Worm (Caenorhabditis elegans) whole organism, mixed stage, embryonic: ENCODE measurements around the gene dnj-16.

ENCODE experiments used
- M03D4.4 ChIP-seq: sonication (generic microtip); optimal IDR thresholded peaks from 2 replicates; lab custom pipeline; 2017; ENCODE audit warnings: mild to moderate bottlenecking, missing genetic modification characterization, missing compliant biosample characterization
- bed-3 ChIP-seq: fragments of 200-800 bp; sonication (Bioruptor generic); optimal IDR thresholded peaks from 3 replicates; lab custom pipeline; 2018; ENCODE audit warnings: mild to moderate bottlenecking, missing genetic modification characterization, moderate library complexity, missing compliant biosample characterization
- blmp-1 ChIP-seq: fragments of 150-350 bp; optimal IDR thresholded peaks from 2 replicates; lab custom pipeline; 2014; ENCODE audit warnings: missing biosample characterization, missing genetic modification characterization
- ceh-39 ChIP-seq: fragments of 150-350 bp; optimal IDR thresholded peaks from 2 replicates; lab custom pipeline; 2014; ENCODE audit warnings: missing biosample characterization, missing genetic modification characterization
- ceh-43 ChIP-seq: fragments of 200-800 bp; sonication (Bioruptor generic); optimal IDR thresholded peaks from 2 replicates; lab custom pipeline; 2018; ENCODE audit warnings: mild to moderate bottlenecking, missing genetic modification characterization, moderate library complexity, missing compliant biosample characterization
- ceh-83 ChIP-seq: fragments of 200-800 bp; sonication (Bioruptor generic); optimal IDR thresholded peaks from 2 replicates; lab custom pipeline; 2018; ENCODE audit warnings: mild to moderate bottlenecking, missing genetic modification characterization, missing compliant biosample characterization
- ces-1 ChIP-seq: fragments of 150-350 bp; optimal IDR thresholded peaks from 2 replicates; lab custom pipeline; 2014; ENCODE audit warnings: missing biosample characterization, missing genetic modification reagents, missing genetic modification characterization
- cnd-1 ChIP-seq: fragments of 200-800 bp; sonication (Bioruptor generic); optimal IDR thresholded peaks from 2 replicates; lab custom pipeline; 2018; ENCODE audit warnings: mild to moderate bottlenecking, missing genetic modification characterization, missing compliant biosample characterization
- drap-1 ChIP-seq: fragments of 200-800 bp; sonication (Bioruptor generic); optimal IDR thresholded peaks from 3 replicates; lab custom pipeline; 2018; ENCODE audit warnings: mild to moderate bottlenecking, missing genetic modification characterization, missing compliant biosample characterization
- elt-1 ChIP-seq: sonication (generic microtip); optimal IDR thresholded peaks from 2 replicates; lab custom pipeline; 2017; ENCODE audit warnings: missing genetic modification characterization, mild to moderate bottlenecking, missing compliant biosample characterization, antibody characterized with exemption, moderate library complexity, borderline replicate concordance; ENCODE audit not compliant: insufficient read depth
- elt-3 ChIP-seq: fragments of 150-350 bp; optimal IDR thresholded peaks from 2 replicates; lab custom pipeline; 2014; ENCODE audit warnings: missing biosample characterization, missing genetic modification characterization
- ham-2 ChIP-seq: fragments of 200-800 bp; sonication (Bioruptor generic); optimal IDR thresholded peaks from 2 replicates; lab custom pipeline; 2018; ENCODE audit warnings: mild to moderate bottlenecking, missing genetic modification characterization, missing compliant biosample characterization
- hlh-1 ChIP-seq: fragments of 150-350 bp; optimal IDR thresholded peaks from 2 replicates; lab custom pipeline; 2014; ENCODE audit warnings: missing biosample characterization, missing genetic modification reagents, missing genetic modification characterization
- lin-13 ChIP-seq: fragments of 150-350 bp; optimal IDR thresholded peaks from 2 replicates; lab custom pipeline; 2014; ENCODE audit warnings: missing biosample characterization, missing genetic modification characterization
- lin-32 ChIP-seq: fragments of 200-800 bp; sonication (Bioruptor generic); optimal IDR thresholded peaks from 2 replicates; lab custom pipeline; 2018; ENCODE audit warnings: mild to moderate bottlenecking, missing genetic modification characterization, missing compliant biosample characterization
- lsy-2 ChIP-seq: fragments of 150-350 bp; optimal IDR thresholded peaks from 2 replicates; lab custom pipeline; 2014; ENCODE audit warnings: missing biosample characterization, missing genetic modification characterization
- mab-5 ChIP-seq: fragments of 150-350 bp; optimal IDR thresholded peaks from 2 replicates; lab custom pipeline; 2014; ENCODE audit warnings: missing biosample characterization, missing genetic modification characterization
- mep-1 ChIP-seq: fragments of 150-350 bp; optimal IDR thresholded peaks from 2 replicates; lab custom pipeline; 2017; ENCODE audit warnings: missing biosample characterization, missing genetic modification reagents, missing genetic modification characterization, inconsistent platforms
- mls-2 ChIP-seq: sonication (generic microtip); optimal IDR thresholded peaks from 2 replicates; lab custom pipeline; 2016; ENCODE audit warnings: mild to moderate bottlenecking, missing genetic modification characterization, moderate library complexity, missing compliant biosample characterization
- nhr-12 ChIP-seq: fragments of 150-350 bp; optimal IDR thresholded peaks from 2 replicates; lab custom pipeline; 2014; ENCODE audit warnings: missing biosample characterization, missing genetic modification characterization
- nhr-2 ChIP-seq: fragments of 150-350 bp; optimal IDR thresholded peaks from 2 replicates; lab custom pipeline; 2014; ENCODE audit warnings: missing biosample characterization, missing genetic modification characterization
- nhr-237 ChIP-seq: fragments of 150-350 bp; optimal IDR thresholded peaks from 2 replicates; lab custom pipeline; 2014; ENCODE audit warnings: missing biosample characterization, missing genetic modification characterization
- nhr-28 ChIP-seq: fragments of 150-350 bp; optimal IDR thresholded peaks from 2 replicates; lab custom pipeline; 2014; ENCODE audit warnings: missing biosample characterization, missing genetic modification characterization
- nhr-76 ChIP-seq: sonication (generic microtip); optimal IDR thresholded peaks from 2 replicates; lab custom pipeline; 2017; ENCODE audit warnings: missing biosample characterization, missing genetic modification characterization
- pha-4 ChIP-seq: fragments of 150-350 bp; optimal IDR thresholded peaks from 2 replicates; lab custom pipeline; 2018; ENCODE audit warnings: missing biosample characterization, missing genetic modification reagents, missing genetic modification characterization
- sem-2 ChIP-seq: fragments of 200-800 bp; sonication (Bioruptor generic); optimal IDR thresholded peaks from 2 replicates; lab custom pipeline; 2018; ENCODE audit warnings: mild to moderate bottlenecking, missing genetic modification characterization, missing compliant biosample characterization
- snpc-4 ChIP-seq: fragments of 150-350 bp; optimal IDR thresholded peaks from 2 replicates; lab custom pipeline; 2014; ENCODE audit warnings: missing biosample characterization, missing genetic modification characterization
- sptf-1 ChIP-seq: sonication (generic microtip); optimal IDR thresholded peaks from 2 replicates; lab custom pipeline; 2017; ENCODE audit warnings: mild to moderate bottlenecking, missing genetic modification characterization, moderate library complexity, missing compliant biosample characterization
- unc-120 ChIP-seq: sonication (generic microtip); optimal IDR thresholded peaks from 2 replicates; lab custom pipeline; 2017; ENCODE audit warnings: missing genetic modification characterization, missing compliant biosample characterization; ENCODE audit not compliant: poor library complexity, severe bottlenecking
- unc-39 ChIP-seq: fragments of 150-350 bp; optimal IDR thresholded peaks from 2 replicates; lab custom pipeline; 2014; ENCODE audit warnings: missing biosample characterization, missing genetic modification characterization
- unc-62 ChIP-seq: fragments of 150-350 bp; optimal IDR thresholded peaks from 2 replicates; lab custom pipeline; 2014; ENCODE audit warnings: missing biosample characterization, missing genetic modification reagents, missing genetic modification characterization
- zip-8 ChIP-seq: fragments of 150-350 bp; optimal IDR thresholded peaks from 2 replicates; lab custom pipeline; 2014; ENCODE audit warnings: missing biosample characterization, missing genetic modification characterization
- ztf-11 ChIP-seq: fragments of 150-350 bp; optimal IDR thresholded peaks from 2 replicates; lab custom pipeline; 2014; ENCODE audit warnings: missing biosample characterization, missing genetic modification characterization

The dnj-16 gene

ce11 chrIII:4191091-4191638 lies at the start of gene dnj-16:
dnj-16 (plus strand) TSS chrIII:4191141.
- no peak for TF ChIP-seq ceh-43 (GFP tag; lab: Kevin White, UChicago)
- no peak for TF ChIP-seq M03D4.4 (tag; lab: Kevin White, UChicago)
- no peak for TF ChIP-seq nhr-76
- no peak for TF ChIP-seq snpc-4 (tag; lab: Kevin White, UChicago)
- peak; percentile 1 for TF ChIP-seq nhr-237 (tag; lab: Kevin White, UChicago)
- no peak for TF ChIP-seq mls-2
- TF ChIP-seq unc-120 (tag; lab: Kevin White, UChicago) = no peak
- TF ChIP-seq mab-5 (tag; lab: Kevin White, UChicago) = no peak
- no peak for TF ChIP-seq unc-39 (tag; lab: Kevin White, UChicago)
- TF ChIP-seq lin-32 (GFP tag; lab: Kevin White, UChicago) = no peak
- TF ChIP-seq lsy-2 = peak; percentile 11
- TF ChIP-seq ces-1 (GFP tag; lab: Kevin White, UChicago) = peak; percentile 83
- no peak for TF ChIP-seq hlh-1 (tag; lab: Kevin White, UChicago)
- peak; percentile 19 for TF ChIP-seq mep-1
- no peak for TF ChIP-seq sptf-1 (tag; lab: Kevin White, UChicago)
- TF ChIP-seq bed-3 (GFP tag; lab: Kevin White, UChicago) = no peak
- TF ChIP-seq cnd-1 = no peak

DNA sequence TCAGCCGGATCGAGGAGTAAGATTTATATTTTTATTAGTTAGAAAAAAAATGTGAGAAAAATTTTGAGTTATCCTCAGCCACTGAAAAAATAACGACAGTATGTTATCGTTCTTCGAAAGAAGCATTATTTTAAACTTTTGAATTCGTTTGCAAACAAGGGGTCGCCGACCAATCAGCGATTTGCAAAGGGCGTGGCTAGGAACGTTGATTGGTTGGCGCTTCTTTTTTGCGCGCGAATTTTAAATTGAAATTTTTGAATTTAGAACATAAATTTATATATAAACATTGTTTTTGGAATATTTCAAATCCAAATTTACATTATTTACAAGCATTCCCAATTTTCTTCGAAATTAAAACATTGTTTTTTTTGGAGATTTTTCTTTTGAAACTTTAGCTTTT lies 47.8 kb upstream of the dnj-16 start:
- TF ChIP-seq ham-2 (GFP tag; lab: Kevin White, UChicago) (no peak), unc-120 (tag; lab: Kevin White, UChicago) (no peak), M03D4.4 (tag; lab: Kevin White, UChicago) (no peak)

ce11 chrIII:4150919-4151318 lies 40.0 kb upstream of the dnj-16 start:
- TF ChIP-seq cnd-1 (no peak), sem-2 (no peak), nhr-2 (tag; lab: Kevin White, UChicago) (no peak), ham-2 (GFP tag; lab: Kevin White, UChicago) (no peak), nhr-237 (tag; lab: Kevin White, UChicago) (peak; percentile 26), ztf-11 (tag; lab: Kevin White, UChicago) (no peak), ceh-43 (GFP tag; lab: Kevin White, UChicago) (no peak), drap-1 (GFP tag; lab: Kevin White, UChicago) (peak; percentile 3), nhr-76 (no peak), unc-62 (GFP tag; lab: Kevin White, UChicago) (no peak), lin-13 (tag; lab: Kevin White, UChicago) (no peak), nhr-28 (tag; lab: Kevin White, UChicago) (no peak), hlh-1 (tag; lab: Kevin White, UChicago) (no peak), elt-3 (tag; lab: Kevin White, UChicago) (no peak), bed-3 (GFP tag; lab: Kevin White, UChicago) (no peak), sptf-1 (tag; lab: Kevin White, UChicago) (no peak), ceh-39 (peak; percentile 25), elt-1 (tag; lab: Kevin White, UChicago) (no peak), pha-4 (tag; lab: Kevin White, UChicago) (no peak), unc-120 (tag; lab: Kevin White, UChicago) (no peak), mep-1 (peak; percentile 68), ces-1 (GFP tag; lab: Kevin White, UChicago) (no peak), zip-8 (no peak), snpc-4 (tag; lab: Kevin White, UChicago) (no peak), nhr-12 (no peak), lsy-2 (peak; percentile 97)

DNA sequence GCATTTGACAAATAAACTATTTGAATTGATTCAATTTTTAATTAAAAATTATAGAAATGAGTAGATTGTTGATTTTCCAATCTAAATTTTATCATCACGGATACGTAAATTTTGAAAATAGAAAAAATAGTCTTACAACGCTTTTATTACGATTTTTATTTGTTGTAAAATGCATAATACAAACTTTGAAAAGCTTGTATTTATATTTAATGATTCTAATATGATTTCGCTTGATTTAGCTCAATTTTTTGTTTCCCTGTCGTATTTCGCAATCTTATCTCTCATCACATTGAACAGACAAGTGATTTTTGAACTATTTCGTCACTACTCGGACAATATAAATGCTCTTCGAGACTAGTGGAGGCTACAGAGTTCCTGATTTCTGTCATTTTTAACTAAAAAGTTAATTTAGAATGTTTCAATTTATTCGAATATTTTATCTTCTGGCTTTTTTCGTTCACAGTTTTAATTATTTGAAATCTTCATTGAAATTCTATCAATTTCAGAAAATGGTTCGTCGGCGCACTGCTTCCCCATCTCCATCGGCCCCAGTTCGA lies 39.3 kb upstream of the dnj-16 start, which contains the start of the genes wht-3 and har-1:
Gene wht-3, minus strand, starts transcription at position 51 of the 557 bp plus-strand sequence.
Gene har-1, plus strand, starts transcription at position 507 of the 557 bp plus-strand sequence.
- no peak for TF ChIP-seq cnd-1
- TF ChIP-seq ceh-83 (GFP tag; lab: Kevin White, UChicago) = no peak
- TF ChIP-seq pha-4 (tag; lab: Kevin White, UChicago) = no peak
- no peak for TF ChIP-seq blmp-1 (tag; lab: Kevin White, UChicago)
- no peak for TF ChIP-seq hlh-1 (tag; lab: Kevin White, UChicago)
- no peak for TF ChIP-seq unc-120 (tag; lab: Kevin White, UChicago)
- no peak for TF ChIP-seq unc-62 (GFP tag; lab: Kevin White, UChicago)
- TF ChIP-seq ham-2 (GFP tag; lab: Kevin White, UChicago) = no peak
